Fruit fly (Drosophila melanogaster) whole organism, prepupa: ENCODE data around the gene IscU.

Experiments
- Blimp-1 ChIP-seq: fragments of 200-800 bp; sonication (Bioruptor generic); optimal IDR thresholded peaks from 3 replicates; lab custom pipeline; 2017; ENCODE audit warnings: missing biosample characterization, missing genetic modification characterization, mild to moderate bottlenecking, moderate library complexity, missing genetic modification reagents
- CG10631 ChIP-seq: fragments of 200-800 bp; sonication (Bioruptor generic); optimal IDR thresholded peaks from 2 replicates; lab custom pipeline; 2016; ENCODE audit warnings: missing biosample characterization, missing genetic modification characterization
- CG10669 ChIP-seq: fragments of 200-800 bp; sonication (Bioruptor generic); optimal IDR thresholded peaks from 3 replicates; lab custom pipeline; 2018; ENCODE audit warnings: missing biosample characterization, mild to moderate bottlenecking, missing genetic modification characterization, moderate library complexity
- CG11294 ChIP-seq: fragments of 200-800 bp; sonication (Bioruptor generic); IDR thresholded peaks from 2 replicates; pipeline ENCODE4 v1.3.6; 2022; ENCODE audit warnings: missing biosample characterization, missing genetic modification characterization
- CG11902 ChIP-seq: fragments of 200-800 bp; sonication (Bioruptor generic); optimal IDR thresholded peaks from 3 replicates; lab custom pipeline; 2016; ENCODE audit warnings: missing biosample characterization, missing genetic modification characterization
- CG1621 ChIP-seq: fragments of 200-800 bp; sonication (Bioruptor generic); optimal IDR thresholded peaks from 3 replicates; lab custom pipeline; 2018; ENCODE audit warnings: missing biosample characterization, mild to moderate bottlenecking, missing genetic modification characterization
- CG16779 ChIP-seq: fragments of 200-800 bp; sonication (Bioruptor generic); optimal IDR thresholded peaks from 3 replicates; lab custom pipeline; 2017; ENCODE audit warnings: missing biosample characterization, mild to moderate bottlenecking, missing genetic modification characterization
- CG3032 ChIP-seq: fragments of 200-800 bp; optimal IDR thresholded peaks from 2 replicates; lab custom pipeline; 2019; ENCODE audit warnings: missing biosample characterization, mild to moderate bottlenecking, missing genetic modification characterization, moderate library complexity
- CG31627 ChIP-seq: fragments of 200-800 bp; sonication (Bioruptor generic); optimal IDR thresholded peaks from 3 replicates; lab custom pipeline; 2016; ENCODE audit warnings: missing biosample characterization, missing genetic modification characterization
- CG32006 ChIP-seq: fragments of 200-800 bp; sonication (Bioruptor generic); optimal IDR thresholded peaks from 3 replicates; lab custom pipeline; 2017; ENCODE audit warnings: missing biosample characterization, mild to moderate bottlenecking, missing genetic modification characterization
- CG3919 ChIP-seq: fragments of 200-800 bp; sonication (Bioruptor generic); optimal IDR thresholded peaks from 3 replicates; lab custom pipeline; 2016; ENCODE audit warnings: missing biosample characterization, missing genetic modification characterization
- CG4318 ChIP-seq: fragments of 200-800 bp; sonication (Bioruptor generic); optimal IDR thresholded peaks from 3 replicates; lab custom pipeline; 2017; ENCODE audit warnings: missing biosample characterization, mild to moderate bottlenecking, missing genetic modification characterization
- CG6163 ChIP-seq: fragments of 200-800 bp; sonication (Bioruptor generic); IDR thresholded peaks from 3 replicates; pipeline ENCODE4 v1.3.6; 2022; ENCODE audit warnings: missing biosample characterization, missing genetic modification characterization
- CG6276 ChIP-seq: fragments of 200-800 bp; sonication (Bioruptor generic); optimal IDR thresholded peaks from 2 replicates; lab custom pipeline; 2017; ENCODE audit warnings: missing biosample characterization, mild to moderate bottlenecking, missing genetic modification characterization
- CG6792 ChIP-seq: fragments of 200-800 bp; sonication (Bioruptor generic); optimal IDR thresholded peaks from 3 replicates; lab custom pipeline; 2016; ENCODE audit warnings: missing biosample characterization, missing genetic modification characterization
- CG6808 ChIP-seq: fragments of 200-800 bp; sonication (Bioruptor generic); optimal IDR thresholded peaks from 3 replicates; lab custom pipeline; 2017; ENCODE audit warnings: missing biosample characterization, missing genetic modification characterization, mild to moderate bottlenecking, moderate library complexity, missing genetic modification reagents
- CG6854 ChIP-seq: fragments of 200-800 bp; sonication (Bioruptor generic); optimal IDR thresholded peaks from 2 replicates; lab custom pipeline; 2017; ENCODE audit warnings: missing biosample characterization, mild to moderate bottlenecking, missing genetic modification characterization
- CG7368 ChIP-seq: fragments of 200-800 bp; sonication (Bioruptor generic); optimal IDR thresholded peaks from 3 replicates; lab custom pipeline; 2016; ENCODE audit warnings: missing biosample characterization, missing genetic modification characterization
- CG8119 ChIP-seq: fragments of 200-800 bp; sonication (Bioruptor generic); IDR thresholded peaks from 3 replicates; pipeline ENCODE4 v1.3.6; 2022; ENCODE audit warnings: missing biosample characterization, missing genetic modification characterization
- CG8319 ChIP-seq: fragments of 200-800 bp; sonication (Bioruptor generic); optimal IDR thresholded peaks from 3 replicates; lab custom pipeline; 2016; ENCODE audit warnings: missing biosample characterization, missing genetic modification characterization
- CG8632 ChIP-seq: fragments of 200-800 bp; sonication (Bioruptor generic); optimal IDR thresholded peaks from 3 replicates; lab custom pipeline; 2016; ENCODE audit warnings: missing biosample characterization, missing genetic modification characterization
- CG9139 ChIP-seq: fragments of 200-800 bp; sonication (Bioruptor generic); optimal IDR thresholded peaks from 3 replicates; lab custom pipeline; 2017; ENCODE audit warnings: missing biosample characterization, mild to moderate bottlenecking, missing genetic modification characterization
- Eip75B ChIP-seq: fragments of 200-800 bp; sonication (Bioruptor generic); optimal IDR thresholded peaks from 3 replicates; lab custom pipeline; 2016; ENCODE audit warnings: missing biosample characterization, missing genetic modification characterization
- Eip78C ChIP-seq: fragments of 200-800 bp; sonication (Bioruptor generic); peaks from one replicate; lab custom pipeline; 2016; ENCODE audit warnings: missing biosample characterization, missing genetic modification characterization
- Eip93F ChIP-seq: fragments of 200-800 bp; sonication (Bioruptor generic); optimal IDR thresholded peaks from 2 replicates; lab custom pipeline; 2016; ENCODE audit warnings: missing biosample characterization, mild to moderate bottlenecking, missing genetic modification characterization
- Ets96B ChIP-seq: fragments of 200-800 bp; optimal IDR thresholded peaks from 2 replicates; lab custom pipeline; 2019; ENCODE audit warnings: missing biosample characterization, mild to moderate bottlenecking, missing genetic modification characterization, moderate library complexity
- Gug ChIP-seq: fragments of 200-800 bp; sonication (Bioruptor generic); IDR thresholded peaks from 2 replicates; pipeline ENCODE4 v1.3.6; 2022; ENCODE audit warnings: missing biosample characterization, missing genetic modification characterization
- Hr4 ChIP-seq: fragments of 200-800 bp; sonication (Bioruptor generic); optimal IDR thresholded peaks from 3 replicates; lab custom pipeline; 2016; ENCODE audit warnings: missing biosample characterization, missing genetic modification characterization
- Lpt ChIP-seq: fragments of 200-800 bp; sonication (Bioruptor generic); optimal IDR thresholded peaks from 3 replicates; lab custom pipeline; 2016; ENCODE audit warnings: missing biosample characterization, missing genetic modification characterization
- Met ChIP-seq: fragments of 200-800 bp; sonication (Bioruptor generic); optimal IDR thresholded peaks from 3 replicates; lab custom pipeline; 2016; ENCODE audit warnings: missing biosample characterization, missing genetic modification characterization
- OdsH ChIP-seq: fragments of 200-800 bp; sonication (Bioruptor generic); optimal IDR thresholded peaks from 3 replicates; lab custom pipeline; 2016; ENCODE audit warnings: missing biosample characterization, missing genetic modification characterization
- Smox ChIP-seq: fragments of 200-800 bp; sonication (Bioruptor generic); optimal IDR thresholded peaks from 3 replicates; lab custom pipeline; 2016; ENCODE audit warnings: missing biosample characterization, missing genetic modification characterization
- Sox102F ChIP-seq: fragments of 200-800 bp; sonication (Bioruptor generic); optimal IDR thresholded peaks from 2 replicates; lab custom pipeline; 2016; ENCODE audit warnings: missing biosample characterization, mild to moderate bottlenecking, missing genetic modification characterization
- Sox14 ChIP-seq: fragments of 200-800 bp; sonication (Bioruptor generic); optimal IDR thresholded peaks from 3 replicates; lab custom pipeline; 2016; ENCODE audit warnings: missing biosample characterization, missing genetic modification characterization
- Sox15 ChIP-seq: fragments of 200-800 bp; sonication (Bioruptor generic); optimal IDR thresholded peaks from 3 replicates; lab custom pipeline; 2016; ENCODE audit warnings: missing biosample characterization, missing genetic modification characterization
- achi ChIP-seq: fragments of 200-800 bp; sonication (Bioruptor generic); optimal IDR thresholded peaks from 3 replicates; lab custom pipeline; 2016; ENCODE audit warnings: missing biosample characterization, missing genetic modification characterization
- acj6 ChIP-seq: fragments of 200-800 bp; sonication (Bioruptor generic); optimal IDR thresholded peaks from 3 replicates; lab custom pipeline; 2016; ENCODE audit warnings: missing biosample characterization, missing genetic modification characterization
- cyc ChIP-seq: fragments of 200-800 bp; sonication (Bioruptor generic); optimal IDR thresholded peaks from 3 replicates; lab custom pipeline; 2016; ENCODE audit warnings: missing biosample characterization, missing genetic modification characterization
- dsx ChIP-seq: fragments of 200-800 bp; optimal IDR thresholded peaks from 3 replicates; lab custom pipeline; 2019; ENCODE audit warnings: missing biosample characterization, mild to moderate bottlenecking, missing genetic modification characterization, moderate library complexity; ENCODE audit not compliant: poor library complexity, severe bottlenecking
- eg ChIP-seq: fragments of 200-800 bp; sonication (Bioruptor generic); IDR thresholded peaks from 3 replicates; pipeline ENCODE4 v1.3.6; 2022; ENCODE audit warnings: missing biosample characterization, missing genetic modification characterization
- esn ChIP-seq: fragments of 200-800 bp; sonication (Bioruptor generic); optimal IDR thresholded peaks from 2 replicates; lab custom pipeline; 2016; ENCODE audit warnings: missing biosample characterization, mild to moderate bottlenecking, missing genetic modification characterization, moderate library complexity
- fd59A ChIP-seq: fragments of 200-800 bp; sonication (Bioruptor generic); optimal IDR thresholded peaks from 2 replicates; lab custom pipeline; 2017; ENCODE audit warnings: missing biosample characterization, mild to moderate bottlenecking, missing genetic modification characterization, missing genetic modification reagents
- fd85E ChIP-seq: fragments of 200-800 bp; sonication (Bioruptor generic); optimal IDR thresholded peaks from 3 replicates; lab custom pipeline; 2016; ENCODE audit warnings: missing biosample characterization, missing genetic modification characterization
- fkh ChIP-seq: fragments of 200-800 bp; sonication (Bioruptor generic); optimal IDR thresholded peaks from 3 replicates; lab custom pipeline; 2017; ENCODE audit warnings: missing biosample characterization, mild to moderate bottlenecking, missing genetic modification characterization, moderate library complexity
- net ChIP-seq: fragments of 200-800 bp; sonication (Bioruptor generic); optimal IDR thresholded peaks from 3 replicates; lab custom pipeline; 2016; ENCODE audit warnings: missing biosample characterization, missing genetic modification characterization
- pdm3 ChIP-seq: fragments of 200-800 bp; sonication (Bioruptor generic); optimal IDR thresholded peaks from 3 replicates; lab custom pipeline; 2016; ENCODE audit warnings: missing biosample characterization, missing genetic modification characterization
- salr ChIP-seq, 2 experiments: fragments of 200-800 bp; sonication (Bioruptor generic); optimal IDR thresholded peaks; 3 replicates each; lab custom pipeline; 2016 to 2018; ENCODE audit warnings: missing biosample characterization in 2 of 2, missing genetic modification characterization in 2 of 2, mild to moderate bottlenecking in 1 of 2
- spab ChIP-seq: fragments of 200-800 bp; sonication (Bioruptor generic); optimal IDR thresholded peaks from 2 replicates; lab custom pipeline; 2017; ENCODE audit warnings: missing biosample characterization, mild to moderate bottlenecking, missing genetic modification characterization, missing genetic modification reagents
- ss ChIP-seq, 2 experiments: fragments of 200-800 bp; sonication (Bioruptor generic); optimal IDR thresholded peaks; 2 replicates in 1 of 2; 3 replicates in 1 of 2; lab custom pipeline; 2017 to 2018; ENCODE audit warnings: mild to moderate bottlenecking in 2 of 2, missing biosample characterization in 2 of 2, missing genetic modification characterization in 2 of 2, moderate library complexity in 1 of 2
- svp ChIP-seq: fragments of 200-800 bp; sonication (Bioruptor generic); peaks from one replicate; lab custom pipeline; 2016; ENCODE audit warnings: missing biosample characterization, missing genetic modification characterization
- topi ChIP-seq: fragments of 200-800 bp; sonication (Bioruptor generic); optimal IDR thresholded peaks from 3 replicates; lab custom pipeline; 2016; ENCODE audit warnings: missing biosample characterization, missing genetic modification characterization
- vri ChIP-seq: fragments of 200-800 bp; sonication (Bioruptor generic); optimal IDR thresholded peaks from 3 replicates; lab custom pipeline; 2016; ENCODE audit warnings: missing biosample characterization, mild to moderate bottlenecking, missing genetic modification characterization

IscU gene

dm6 chr3R:8820428-8820912 lies 3.5 kb downstream of the IscU start, which contains the start of gene aqz:
TSS of gene aqz (minus strand) at chr3R:8820682.
- peak; percentile 23 for TF ChIP-seq Eip93F (GFP tag; lab: Kevin White, UChicago)
- TF ChIP-seq esn (GFP tag; lab: Kevin White, UChicago): peak; percentile 42
- TF ChIP-seq Eip75B (GFP tag; lab: Kevin White, UChicago): peak; percentile 48
- peak; percentile 81 for TF ChIP-seq Sox14 (GFP tag; lab: Kevin White, UChicago)
- TF ChIP-seq ss (GFP tag; optimal IDR thresholded peaks at IDR 0.05; lab: Kevin White, UChicago): peak; percentile 44 to 58
- TF ChIP-seq Hr4 (GFP tag; lab: Kevin White, UChicago): peak; percentile 18
- TF ChIP-seq dsx (GFP tag; lab: Kevin White, UChicago): peak; percentile 49
- no peak for TF ChIP-seq CG32006 (GFP tag; lab: Kevin White, UChicago)
- TF ChIP-seq Sox15: peak; percentile 8
- TF ChIP-seq Sox102F: peak; percentile 56
- peak; percentile 70 for TF ChIP-seq CG9139 (GFP tag; lab: Kevin White, UChicago)
- no peak for TF ChIP-seq CG8119 (GFP tag; lab: Robert Waterston, UW)
- no peak for TF ChIP-seq achi
- no peak for TF ChIP-seq fd59A
- peak; percentile 36 for TF ChIP-seq CG31627
- TF ChIP-seq CG11294 (GFP tag; lab: Robert Waterston, UW): no peak
- TF ChIP-seq fd85E (GFP tag; lab: Kevin White, UChicago): no peak
- no peak for TF ChIP-seq Gug (GFP tag; lab: Robert Waterston, UW)
- TF ChIP-seq CG11902 (GFP tag; lab: Kevin White, UChicago): no peak
- peak; percentile 82 for TF ChIP-seq svp (GFP tag; lab: Kevin White, UChicago)
- peak; percentile 10 for TF ChIP-seq Ets96B (tag; lab: Kevin White, UChicago)
- TF ChIP-seq Smox (GFP tag; lab: Kevin White, UChicago): no peak
- peak; percentile 84 for TF ChIP-seq fkh (GFP tag; lab: Kevin White, UChicago)
- TF ChIP-seq CG1621: peak; percentile 84
- TF ChIP-seq OdsH (GFP tag; lab: Kevin White, UChicago): no peak
- TF ChIP-seq CG6808 (GFP tag; lab: Kevin White, UChicago): peak; percentile 21
- TF ChIP-seq topi (GFP tag; lab: Kevin White, UChicago): peak; percentile 38
- TF ChIP-seq CG6163 (GFP tag; lab: Robert Waterston, UW): peak; percentile 81
- TF ChIP-seq CG6792 (GFP tag; lab: Kevin White, UChicago): peak; percentile 38
- TF ChIP-seq CG16779 (tag; lab: Kevin White, UChicago): peak; percentile 47
- TF ChIP-seq acj6: peak; percentile 30
- peak; percentile 40 for TF ChIP-seq CG3032 (tag; lab: Kevin White, UChicago)
- peak; percentile 22 for TF ChIP-seq Lpt (GFP tag; lab: Kevin White, UChicago)
- no peak for TF ChIP-seq spab
- peak; percentile 16 for TF ChIP-seq CG7368 (GFP tag; lab: Kevin White, UChicago)
- TF ChIP-seq Blimp-1 (GFP tag; lab: Kevin White, UChicago): peak; percentile 24
- TF ChIP-seq salr (GFP tag; optimal IDR thresholded peaks at IDR 0.05; lab: Kevin White, UChicago): no peak
- TF ChIP-seq CG6854 (GFP tag; lab: Kevin White, UChicago): peak; percentile 41
- no peak for TF ChIP-seq CG6276 (GFP tag; lab: Kevin White, UChicago)
- peak; percentile 46 for TF ChIP-seq Met (GFP tag; lab: Kevin White, UChicago)
- peak; percentile 32 for TF ChIP-seq pdm3 (GFP tag; lab: Kevin White, UChicago)
- peak; percentile 62 for TF ChIP-seq vri (GFP tag; lab: Kevin White, UChicago)
- peak; percentile 57; the same call in 2 of the 3 replicates for TF ChIP-seq eg
- TF ChIP-seq cyc (GFP tag; lab: Kevin White, UChicago): peak; percentile 24
- TF ChIP-seq CG10669 (GFP tag; lab: Kevin White, UChicago): no peak
- no peak for TF ChIP-seq CG10631 (GFP tag; lab: Kevin White, UChicago)
- TF ChIP-seq net (GFP tag; lab: Kevin White, UChicago): peak; percentile 55
- peak; percentile 45 for TF ChIP-seq CG3919 (GFP tag; lab: Kevin White, UChicago)
- peak; percentile 58 for TF ChIP-seq Eip78C (GFP tag; lab: Kevin White, UChicago)
- no peak for TF ChIP-seq CG8319 (GFP tag; lab: Kevin White, UChicago)
- no peak for TF ChIP-seq CG8632 (GFP tag; lab: Kevin White, UChicago)
- no peak for TF ChIP-seq CG4318 (GFP tag; lab: Kevin White, UChicago)
